Fruit fly (Drosophila melanogaster) whole organism, embryonic: ENCODE measurements around the gene CG15803.

ENCODE experiments used
- CG15073 ChIP-seq: fragments of 200-800 bp; sonication (Bioruptor generic); optimal IDR thresholded peaks from 2 replicates; lab custom pipeline; 2016; ENCODE audit warnings: missing biosample characterization, missing genetic modification characterization
- CG17385 ChIP-seq: fragments of 200-800 bp; sonication (Bioruptor generic); optimal IDR thresholded peaks from 3 replicates; lab custom pipeline; 2018; ENCODE audit warnings: missing biosample characterization, mild to moderate bottlenecking, missing genetic modification characterization
- CG3163 ChIP-seq: fragments of 200-800 bp; sonication (Bioruptor generic); optimal IDR thresholded peaks from 3 replicates; lab custom pipeline; 2016; ENCODE audit warnings: missing biosample characterization, missing genetic modification characterization
- CG4707 ChIP-seq: fragments of 200-800 bp; sonication (Bioruptor generic); optimal IDR thresholded peaks from 2 replicates; lab custom pipeline; 2018; ENCODE audit warnings: missing biosample characterization, mild to moderate bottlenecking, missing genetic modification characterization, moderate library complexity
- H2.0 ChIP-seq: fragments of 200-800 bp; sonication (Bioruptor generic); IDR thresholded peaks from 2 replicates; pipeline ENCODE4 v1.3.6; 2022; ENCODE audit warnings: missing biosample characterization, missing genetic modification characterization
- HmgZ ChIP-seq: fragments of 200-800 bp; sonication (Bioruptor generic); optimal IDR thresholded peaks from 2 replicates; lab custom pipeline; 2018; ENCODE audit warnings: missing biosample characterization, mild to moderate bottlenecking, missing genetic modification characterization
- Hr39 ChIP-seq: fragments of >200 bp; optimal IDR thresholded peaks from 2 replicates; lab custom pipeline; 2017
- mirr ChIP-seq: fragments of 200-800 bp; sonication (Bioruptor generic); optimal IDR thresholded peaks from 3 replicates; lab custom pipeline; 2018; ENCODE audit warnings: missing biosample characterization, mild to moderate bottlenecking, missing genetic modification characterization
- nmo ChIP-seq: fragments of 200-800 bp; sonication (Bioruptor generic); optimal IDR thresholded peaks from 2 replicates; lab custom pipeline; 2018; ENCODE audit warnings: missing biosample characterization, mild to moderate bottlenecking, missing genetic modification characterization, moderate library complexity
- row ChIP-seq: fragments of 200-800 bp; sonication (Bioruptor generic); IDR thresholded peaks from 3 replicates; pipeline ENCODE4 v1.3.6; 2022; ENCODE audit warnings: missing biosample characterization, missing genetic modification characterization

dm6 chr3R:18372688-18373304 is 12.3 kb upstream of the CG15803 start, which contains the start of gene gl:
- no peak for TF ChIP-seq Hr39 (lab: Kevin White, UChicago)
- no peak for TF ChIP-seq H2.0 (GFP tag; lab: Robert Waterston, UW)
- no peak for TF ChIP-seq nmo (GFP tag; lab: Kevin White, UChicago)
- no peak for TF ChIP-seq CG15073 (GFP tag; lab: Kevin White, UChicago)
- no peak for TF ChIP-seq CG3163
- no peak for TF ChIP-seq CG4707 (GFP tag; lab: Kevin White, UChicago)
- no peak for TF ChIP-seq mirr (GFP tag; lab: Kevin White, UChicago)
- no peak for TF ChIP-seq HmgZ (tag; lab: Kevin White, UChicago)
- TF ChIP-seq row (GFP tag; lab: Robert Waterston, UW): no peak
- no peak for TF ChIP-seq CG17385 (GFP tag; lab: Kevin White, UChicago)
